Fruit fly (Drosophila melanogaster) whole organism, embryonic: ENCODE results near the gene TRAM.
A peak's percentile ranks its signal among the peaks of the same experiment; 100 is the strongest.

Source experiments
- ATbp ChIP-seq: fragments of 200-800 bp; sonication (Bioruptor generic); optimal IDR thresholded peaks from 2 replicates; lab custom pipeline; 2017; ENCODE audit warnings: missing biosample characterization, mild to moderate bottlenecking, missing genetic modification characterization, missing genetic modification reagents
- Antp ChIP-seq: fragments of 200-800 bp; sonication (Bioruptor generic); optimal IDR thresholded peaks from 3 replicates; lab custom pipeline; 2016; ENCODE audit warnings: missing biosample characterization, missing genetic modification characterization
- Atf-2 ChIP-seq: fragments of 200-800 bp; sonication (Bioruptor generic); optimal IDR thresholded peaks from 2 replicates; lab custom pipeline; 2016; ENCODE audit warnings: missing biosample characterization, missing genetic modification characterization
- CG10209 ChIP-seq: fragments of 200-800 bp; sonication (Bioruptor generic); optimal IDR thresholded peaks from 3 replicates; lab custom pipeline; 2017; ENCODE audit warnings: missing biosample characterization, mild to moderate bottlenecking, missing genetic modification characterization, missing genetic modification reagents
- CG11695 ChIP-seq: fragments of 200-800 bp; sonication (Bioruptor generic); IDR thresholded peaks from 3 replicates; pipeline ENCODE4 v1.3.6; 2022; ENCODE audit warnings: missing biosample characterization, missing genetic modification characterization
- CG12219 ChIP-seq: fragments of 200-800 bp; sonication (Bioruptor generic); optimal IDR thresholded peaks from 3 replicates; lab custom pipeline; 2018; ENCODE audit warnings: missing biosample characterization, mild to moderate bottlenecking, missing genetic modification characterization
- CG13287 ChIP-seq: fragments of 200-800 bp; sonication (Bioruptor generic); IDR thresholded peaks from 2 replicates; pipeline ENCODE4 v1.3.6; 2022; ENCODE audit warnings: missing biosample characterization, missing genetic modification characterization; ENCODE audit not compliant: partially characterized antibody
- CG13424 ChIP-seq: fragments of 200-800 bp; sonication (Bioruptor generic); optimal IDR thresholded peaks from 2 replicates; lab custom pipeline; 2019; ENCODE audit warnings: missing biosample characterization, mild to moderate bottlenecking, missing genetic modification characterization, moderate library complexity
- CG13624 ChIP-seq: fragments of 200-800 bp; sonication (Bioruptor generic); optimal IDR thresholded peaks from 2 replicates; lab custom pipeline; 2016; ENCODE audit warnings: missing biosample characterization, missing genetic modification characterization
- CG15601 ChIP-seq: fragments of 200-800 bp; sonication (Bioruptor generic); optimal IDR thresholded peaks from 3 replicates; lab custom pipeline; 2019; ENCODE audit warnings: missing biosample characterization, mild to moderate bottlenecking, missing genetic modification characterization, moderate library complexity
- CG1603 ChIP-seq: fragments of 200-800 bp; sonication (Bioruptor generic); optimal IDR thresholded peaks from 2 replicates; lab custom pipeline; 2019; ENCODE audit warnings: missing biosample characterization, mild to moderate bottlenecking, missing genetic modification characterization, moderate library complexity
- CG17802 ChIP-seq: fragments of 200-800 bp; sonication (Bioruptor generic); optimal IDR thresholded peaks from 2 replicates; lab custom pipeline; 2018; ENCODE audit warnings: missing biosample characterization, mild to moderate bottlenecking, missing genetic modification characterization, moderate library complexity
- CG1792 ChIP-seq: fragments of 200-800 bp; sonication (Bioruptor generic); optimal IDR thresholded peaks from 2 replicates; lab custom pipeline; 2016; ENCODE audit warnings: missing biosample characterization, missing genetic modification characterization
- CG2712 ChIP-seq: fragments of 200-800 bp; optimal IDR thresholded peaks from 3 replicates; lab custom pipeline; 2019; ENCODE audit warnings: missing biosample characterization, mild to moderate bottlenecking, missing genetic modification characterization, moderate library complexity
- CG31224 ChIP-seq: fragments of 200-800 bp; sonication (Bioruptor generic); IDR thresholded peaks from 2 replicates; pipeline ENCODE4 v1.3.6; 2022; ENCODE audit warnings: missing biosample characterization, missing genetic modification characterization
- CG4328 ChIP-seq: fragments of 200-800 bp; sonication (Bioruptor generic); optimal IDR thresholded peaks from 3 replicates; lab custom pipeline; 2017; ENCODE audit warnings: missing biosample characterization, missing genetic modification reagents, missing genetic modification characterization
- CG4360 ChIP-seq: fragments of 200-800 bp; sonication (Bioruptor generic); IDR thresholded peaks from 2 replicates; pipeline ENCODE4 v1.3.6; 2022; ENCODE audit warnings: missing biosample characterization, missing genetic modification characterization
- CG6765 ChIP-seq: fragments of 200-800 bp; sonication (Bioruptor generic); optimal IDR thresholded peaks from 3 replicates; lab custom pipeline; 2017; ENCODE audit warnings: missing biosample characterization, mild to moderate bottlenecking, missing genetic modification characterization
- CG8281 ChIP-seq: fragments of 200-800 bp; sonication (Bioruptor generic); optimal IDR thresholded peaks from 2 replicates; lab custom pipeline; 2018; ENCODE audit warnings: missing biosample characterization, mild to moderate bottlenecking, missing genetic modification characterization, moderate library complexity
- CG9609 ChIP-seq: fragments of 200-800 bp; sonication (Bioruptor generic); optimal IDR thresholded peaks from 3 replicates; lab custom pipeline; 2016; ENCODE audit warnings: missing biosample characterization, missing genetic modification characterization
- CG9932 ChIP-seq: fragments of 200-800 bp; sonication (Bioruptor generic); IDR thresholded peaks from 2 replicates; pipeline ENCODE4 v1.3.6; 2022; ENCODE audit warnings: missing biosample characterization, missing genetic modification characterization
- CHES-1-like ChIP-seq: fragments of 200-800 bp; sonication (Bioruptor generic); optimal IDR thresholded peaks from 2 replicates; lab custom pipeline; 2016; ENCODE audit warnings: missing biosample characterization, missing genetic modification characterization
- Doc2 ChIP-seq: fragments of 200-800 bp; sonication (Bioruptor generic); IDR thresholded peaks from 2 replicates; pipeline ENCODE4 v1.3.6; 2022; ENCODE audit warnings: missing biosample characterization, missing genetic modification characterization
- Ets97D ChIP-seq: fragments of 200-800 bp; sonication (Bioruptor generic); optimal IDR thresholded peaks from 3 replicates; lab custom pipeline; 2016; ENCODE audit warnings: missing biosample characterization, missing genetic modification characterization
- Gug ChIP-seq: fragments of 200-800 bp; sonication (Bioruptor generic); IDR thresholded peaks from 4 replicates; pipeline ENCODE4 v1.3.6; 2022; ENCODE audit warnings: missing biosample characterization, missing genetic modification characterization
- Hand ChIP-seq: fragments of 200-800 bp; sonication (Bioruptor generic); optimal IDR thresholded peaks from 2 replicates; lab custom pipeline; 2017; ENCODE audit warnings: mild to moderate bottlenecking, missing biosample characterization, missing genetic modification reagents, missing genetic modification characterization
- HmgZ ChIP-seq: fragments of 200-800 bp; sonication (Bioruptor generic); optimal IDR thresholded peaks from 2 replicates; lab custom pipeline; 2018; ENCODE audit warnings: missing biosample characterization, mild to moderate bottlenecking, missing genetic modification characterization
- Opbp ChIP-seq: fragments of 200-800 bp; sonication (Bioruptor generic); IDR thresholded peaks from 3 replicates; pipeline ENCODE4 v1.3.6; 2022; ENCODE audit warnings: missing biosample characterization, missing genetic modification characterization; ENCODE audit not compliant: partially characterized antibody
- Optix ChIP-seq: fragments of 200-800 bp; sonication (Bioruptor generic); IDR thresholded peaks from 3 replicates; pipeline ENCODE4 v1.3.6; 2022; ENCODE audit warnings: missing biosample characterization, missing genetic modification characterization
- Poxn ChIP-seq: fragments of 200-800 bp; sonication (Bioruptor generic); IDR thresholded peaks from 2 replicates; pipeline ENCODE4 v1.3.6; 2022; ENCODE audit warnings: missing biosample characterization, missing genetic modification characterization
- ac ChIP-seq: fragments of 200-800 bp; sonication (Bioruptor generic); optimal IDR thresholded peaks from 3 replicates; lab custom pipeline; 2017; ENCODE audit warnings: missing biosample characterization, mild to moderate bottlenecking, missing genetic modification characterization
- cato ChIP-seq: fragments of 200-800 bp; sonication (Bioruptor generic); optimal IDR thresholded peaks from 2 replicates; lab custom pipeline; 2016; ENCODE audit warnings: missing biosample characterization, missing genetic modification characterization, borderline replicate concordance
- dmrt11E ChIP-seq: fragments of 200-800 bp; sonication (Bioruptor generic); optimal IDR thresholded peaks from 3 replicates; lab custom pipeline; 2018; ENCODE audit warnings: missing biosample characterization, mild to moderate bottlenecking, missing genetic modification characterization, moderate library complexity
- emc ChIP-seq: fragments of 200-800 bp; sonication (Bioruptor generic); optimal IDR thresholded peaks from 2 replicates; lab custom pipeline; 2016; ENCODE audit warnings: missing biosample characterization, missing genetic modification characterization
- ftz-f1 ChIP-seq: fragments of 200-800 bp; sonication (Bioruptor generic); optimal IDR thresholded peaks from 2 replicates; lab custom pipeline; 2016; ENCODE audit warnings: missing biosample characterization, missing genetic modification characterization
- insv ChIP-seq, 2 experiments: fragments of 200-800 bp; sonication (Bioruptor generic); optimal IDR thresholded peaks; 3 replicates each; lab custom pipeline; 2016 to 2018; ENCODE audit warnings: missing biosample characterization in 2 of 2, missing genetic modification characterization in 2 of 2
- lmd ChIP-seq: fragments of 200-800 bp; sonication (Bioruptor generic); IDR thresholded peaks from 2 replicates; pipeline ENCODE4 v1.3.6; 2022; ENCODE audit warnings: missing biosample characterization, missing genetic modification characterization
- lola ChIP-seq, 3 experiments: fragments of >200 bp in 2 of 3; fragments of 200-800 bp in 1 of 3; sonication (Bioruptor generic) in 1 of 3; optimal IDR thresholded peaks; 2 replicates each; lab custom pipeline; 2017 to 2019; ENCODE audit warnings: missing biosample characterization in 3 of 3, missing genetic modification characterization in 3 of 3, mild to moderate bottlenecking in 1 of 3, moderate library complexity in 1 of 3
- luna ChIP-seq: fragments of 200-800 bp; sonication (Bioruptor generic); optimal IDR thresholded peaks from 2 replicates; lab custom pipeline; 2016; ENCODE audit warnings: missing biosample characterization, missing genetic modification characterization
- nerfin-2 ChIP-seq: fragments of 200-800 bp; sonication (Bioruptor generic); IDR thresholded peaks from 2 replicates; pipeline ENCODE4 v1.3.6; 2022; ENCODE audit warnings: missing biosample characterization, missing genetic modification characterization; ENCODE audit not compliant: partially characterized antibody
- prd ChIP-seq, 3 experiments: fragments of >200 bp in 2 of 3; fragments of 200-800 bp in 1 of 3; sonication (Bioruptor generic) in 1 of 3; optimal IDR thresholded peaks in 2 of 3; IDR thresholded peaks in 1 of 3; 2 replicates in 2 of 3; 3 replicates in 1 of 3; pipeline versions ENCODE4 v1.3.6 to Lab custom; 2017 to 2022; ENCODE audit warnings: missing biosample characterization in 1 of 3, missing genetic modification characterization in 1 of 3
- pum ChIP-seq: fragments of 200-800 bp; sonication (Bioruptor generic); optimal IDR thresholded peaks from 2 replicates; lab custom pipeline; 2016; ENCODE audit warnings: missing biosample characterization, missing genetic modification characterization
- repo ChIP-seq: fragments of 200-800 bp; sonication (Bioruptor generic); optimal IDR thresholded peaks from 2 replicates; lab custom pipeline; 2016; ENCODE audit warnings: missing biosample characterization, missing genetic modification characterization
- sens ChIP-seq: fragments of 200-800 bp; sonication (Bioruptor generic); peaks from one replicate; lab custom pipeline; 2016; ENCODE audit warnings: missing biosample characterization, missing genetic modification characterization
- slbo ChIP-seq: fragments of 200-800 bp; sonication (Bioruptor generic); IDR thresholded peaks from 2 replicates; pipeline ENCODE4 v1.3.6; 2022; ENCODE audit warnings: missing biosample characterization, missing genetic modification characterization
- slou ChIP-seq: fragments of 200-800 bp; sonication (Bioruptor generic); optimal IDR thresholded peaks from 3 replicates; lab custom pipeline; 2016; ENCODE audit warnings: missing biosample characterization, missing genetic modification characterization
- sna ChIP-seq: fragments of 200-800 bp; sonication (Bioruptor generic); IDR thresholded peaks from 2 replicates; pipeline ENCODE4 v1.3.6; 2022; ENCODE audit warnings: missing biosample characterization, missing genetic modification characterization; ENCODE audit not compliant: partially characterized antibody
- sob ChIP-seq: fragments of 200-800 bp; sonication (Bioruptor generic); IDR thresholded peaks from 2 replicates; pipeline ENCODE4 v1.3.6; 2022; ENCODE audit warnings: missing biosample characterization, missing genetic modification characterization
- sqz ChIP-seq: fragments of 200-800 bp; sonication (Bioruptor generic); optimal IDR thresholded peaks from 3 replicates; lab custom pipeline; 2018; ENCODE audit warnings: missing biosample characterization, mild to moderate bottlenecking, missing genetic modification characterization
- z ChIP-seq: fragments of 200-800 bp; sonication (Bioruptor generic); IDR thresholded peaks from 3 replicates; pipeline ENCODE4 v1.3.6; 2022; ENCODE audit warnings: missing biosample characterization, missing genetic modification characterization

The TRAM gene

dm6 chrX:955873-956272 lies 20.8 kb downstream of the TRAM start (continued):
- TF ChIP-seq CG31224 (GFP tag; lab: Robert Waterston, UW) = no peak
- TF ChIP-seq repo = peak; percentile 2
- TF ChIP-seq dmrt11E (tag; lab: Kevin White, UChicago) = no peak
- no peak for TF ChIP-seq Opbp (GFP tag; lab: Robert Waterston, UW)
- peak; percentile 65 for TF ChIP-seq ATbp (GFP tag; lab: Kevin White, UChicago)
- peak; percentile 8 for TF ChIP-seq HmgZ (tag; lab: Kevin White, UChicago)
- TF ChIP-seq sna (GFP tag; lab: Robert Waterston, UW) = no peak
- peak; percentile 39 for TF ChIP-seq CG1792 (GFP tag; lab: Kevin White, UChicago)
- TF ChIP-seq CG10209 (GFP tag; lab: Kevin White, UChicago) = peak; percentile 41
- TF ChIP-seq CG4360 (GFP tag; lab: Robert Waterston, UW) = peak; percentile 45; the same call in 1 of the 2 replicates
- TF ChIP-seq CG8281 (tag; lab: Kevin White, UChicago) = peak; percentile 12
- TF ChIP-seq insv (GFP tag; optimal IDR thresholded peaks at IDR 0.05; lab: Kevin White, UChicago) = no peak
- no peak for TF ChIP-seq CG6765
- TF ChIP-seq Atf-2 = no peak
- TF ChIP-seq cato (GFP tag; lab: Kevin White, UChicago) = no peak
- no peak for TF ChIP-seq nerfin-2 (GFP tag; lab: Robert Waterston, UW)
- peak; percentile 57 for TF ChIP-seq CHES-1-like
- TF ChIP-seq prd (optimal IDR thresholded peaks at IDR 0.05; lab: Kevin White, UChicago) = no peak
- peak; percentile 74 for TF ChIP-seq prd (GFP tag; IDR thresholded peaks at IDR 0.05; lab: Robert Waterston, UW)
- peak; percentile 51 for TF ChIP-seq CG2712
- TF ChIP-seq sob (GFP tag; lab: Robert Waterston, UW) = peak; percentile 53; the same call in 1 of the 2 replicates
- TF ChIP-seq Optix = 0 out of 3 replicates have a peak, but pooled peaks have one; percentile 65
- TF ChIP-seq CG12219 (GFP tag; lab: Kevin White, UChicago) = peak; percentile 57
- TF ChIP-seq lmd (GFP tag; lab: Robert Waterston, UW) = peak; percentile 73
- TF ChIP-seq ftz-f1 (GFP tag; lab: Kevin White, UChicago) = no peak
- no peak for TF ChIP-seq CG11695 (GFP tag; lab: Robert Waterston, UW)
- TF ChIP-seq CG13424 (tag; lab: Kevin White, UChicago) = peak; percentile 59
- no peak for TF ChIP-seq ac
- no peak for TF ChIP-seq CG15601 (tag; lab: Kevin White, UChicago)
- TF ChIP-seq pum (GFP tag; lab: Kevin White, UChicago) = peak; percentile 51
- no peak for TF ChIP-seq Doc2
- no peak for TF ChIP-seq CG13287 (GFP tag; lab: Robert Waterston, UW)
- no peak for TF ChIP-seq Poxn (GFP tag; lab: Robert Waterston, UW)
- no peak for TF ChIP-seq luna (GFP tag; lab: Kevin White, UChicago)
- TF ChIP-seq slbo = peak; percentile 78
- TF ChIP-seq CG1603 (tag; lab: Kevin White, UChicago) = peak; percentile 78
- no peak for TF ChIP-seq CG4328
- TF ChIP-seq CG9609 (GFP tag; lab: Kevin White, UChicago) = peak; percentile 34
- no peak for TF ChIP-seq Ets97D (GFP tag; lab: Kevin White, UChicago)
- TF ChIP-seq CG9932 (GFP tag; lab: Robert Waterston, UW) = peak; percentile 55
- peak; percentile 28 for TF ChIP-seq Hand (GFP tag; lab: Kevin White, UChicago)
- no peak for TF ChIP-seq emc (GFP tag; lab: Kevin White, UChicago)
- peak; percentile 69 for TF ChIP-seq Antp (GFP tag; lab: Kevin White, UChicago)
- peak; percentile 24 for TF ChIP-seq CG17802
- peak; percentile 90 for TF ChIP-seq sens (GFP tag; lab: Kevin White, UChicago)
- peak; percentile 56 for TF ChIP-seq CG13624 (GFP tag; lab: Kevin White, UChicago)
- TF ChIP-seq lola (GFP tag; optimal IDR thresholded peaks at IDR 0.05; lab: Kevin White, UChicago) = no peak
- no peak for TF ChIP-seq sqz (GFP tag; lab: Kevin White, UChicago)
- TF ChIP-seq Gug (GFP tag; lab: Robert Waterston, UW) = peak; percentile 54; the same call in 2 of the 4 replicates
- TF ChIP-seq slou (GFP tag; lab: Kevin White, UChicago) = no peak
- TF ChIP-seq z = no peak
